Worm (Caenorhabditis elegans) whole organism, L1 larva: ENCODE results near the gene R05G6.5.

Experiments used
- C16A3.4 ChIP-seq: fragments of 150-350 bp; optimal IDR thresholded peaks from 2 replicates; lab custom pipeline; 2014; ENCODE audit warnings: missing biosample characterization, missing genetic modification characterization
- C34B4.2 ChIP-seq: sonication (generic microtip); optimal IDR thresholded peaks from 2 replicates; lab custom pipeline; 2017; ENCODE audit warnings: mild to moderate bottlenecking, missing genetic modification characterization, missing compliant biosample characterization
- aha-1 ChIP-seq: fragments of 150-350 bp; optimal IDR thresholded peaks from 2 replicates; lab custom pipeline; 2014; ENCODE audit warnings: missing biosample characterization, missing genetic modification characterization
- blmp-1 ChIP-seq: fragments of 150-350 bp; optimal IDR thresholded peaks from 2 replicates; lab custom pipeline; 2014; ENCODE audit warnings: missing biosample characterization, missing genetic modification characterization
- ceh-82 ChIP-seq, 3 experiments: fragments of 150-350 bp in 1 of 3; sonication (generic microtip) in 2 of 3; optimal IDR thresholded peaks; 2 replicates each; lab custom pipeline; 2014 to 2017; ENCODE audit warnings: missing biosample characterization in 3 of 3, missing genetic modification characterization in 3 of 3
- dpl-1 ChIP-seq, 3 experiments: fragments of 150-350 bp in 2 of 3; sonication (generic microtip) in 1 of 3; optimal IDR thresholded peaks; 2 replicates each; lab custom pipeline; 2014 to 2017; ENCODE audit warnings: missing biosample characterization in 3 of 3, missing genetic modification characterization in 3 of 3, missing genetic modification reagents in 3 of 3
- dsc-1 ChIP-seq: sonication (generic microtip); optimal IDR thresholded peaks from 2 replicates; lab custom pipeline; 2016; ENCODE audit warnings: mild to moderate bottlenecking, missing genetic modification characterization, missing compliant biosample characterization
- efl-1 ChIP-seq, 4 experiments: fragments of 150-350 bp; optimal IDR thresholded peaks in 3 of 4; peaks in 1 of 4; 1 replicate in 1 of 4; 2 replicates in 3 of 4; lab custom pipeline; 2014; ENCODE audit warnings: missing biosample characterization in 2 of 4, missing genetic modification characterization in 2 of 4, missing genetic modification reagents in 2 of 4
- efl-3 ChIP-seq: fragments of 200-800 bp; sonication (Bioruptor generic); optimal IDR thresholded peaks from 2 replicates; lab custom pipeline; 2018; ENCODE audit warnings: mild to moderate bottlenecking, missing genetic modification characterization, missing compliant biosample characterization
- egl-27 ChIP-seq, 2 experiments: fragments of 150-350 bp in 1 of 2; sonication (generic microtip); optimal IDR thresholded peaks; 3 replicates each; lab custom pipeline; 2017 to 2018; ENCODE audit warnings: missing biosample characterization in 2 of 2, missing genetic modification characterization in 2 of 2, missing genetic modification reagents in 2 of 2
- ets-5 ChIP-seq: fragments of 200-800 bp; sonication (Bioruptor generic); IDR thresholded peaks from 2 replicates; pipeline ENCODE4 v1.3.6; 2022; ENCODE audit warnings: missing genetic modification characterization, missing compliant biosample characterization
- fkh-4 ChIP-seq: sonication (generic microtip); optimal IDR thresholded peaks from 2 replicates; lab custom pipeline; 2016; ENCODE audit warnings: missing compliant biosample characterization, missing genetic modification characterization, borderline replicate concordance
- fos-1 ChIP-seq: fragments of 150-350 bp; optimal IDR thresholded peaks from 2 replicates; lab custom pipeline; 2014; ENCODE audit warnings: missing biosample characterization, missing genetic modification characterization
- grh-1 ChIP-seq: fragments of 200-800 bp; sonication (Bioruptor generic); IDR thresholded peaks from 2 replicates; pipeline ENCODE4 v1.3.6; 2022; ENCODE audit warnings: missing genetic modification reagents, missing genetic modification characterization, missing compliant biosample characterization
- hlh-4 ChIP-seq: sonication (generic microtip); optimal IDR thresholded peaks from 2 replicates; lab custom pipeline; 2016; ENCODE audit warnings: mild to moderate bottlenecking, missing genetic modification characterization, missing compliant biosample characterization
- isw-1 ChIP-seq: fragments of 200-800 bp; sonication (Bioruptor generic); IDR thresholded peaks from 2 replicates; pipeline ENCODE4 v1.3.6; 2022; ENCODE audit warnings: missing genetic modification characterization, missing compliant biosample characterization
- jun-1 ChIP-seq: fragments of 150-350 bp; optimal IDR thresholded peaks from 2 replicates; lab custom pipeline; 2014; ENCODE audit warnings: missing biosample characterization, missing genetic modification reagents, missing genetic modification characterization
- lin-14 ChIP-seq: fragments of 200-800 bp; sonication (Bioruptor generic); optimal IDR thresholded peaks from 2 replicates; lab custom pipeline; 2018; ENCODE audit warnings: mild to moderate bottlenecking, missing genetic modification characterization, moderate library complexity, missing compliant biosample characterization
- lin-15B ChIP-seq: fragments of 150-350 bp; sonication (generic microtip); optimal IDR thresholded peaks from 3 replicates; lab custom pipeline; 2014; ENCODE audit warnings: missing biosample characterization, missing genetic modification characterization
- lir-3 ChIP-seq: sonication (generic microtip); optimal IDR thresholded peaks from 2 replicates; lab custom pipeline; 2016; ENCODE audit warnings: mild to moderate bottlenecking, missing genetic modification characterization, moderate library complexity, missing compliant biosample characterization; ENCODE audit not compliant: poor library complexity
- lsy-2 ChIP-seq, 2 experiments: fragments of 150-350 bp; optimal IDR thresholded peaks; 2 replicates each; lab custom pipeline; 2014; ENCODE audit warnings: missing biosample characterization in 2 of 2, missing genetic modification characterization in 2 of 2
- mab-9 ChIP-seq: fragments of 200-800 bp; sonication (Bioruptor generic); IDR thresholded peaks from 2 replicates; pipeline ENCODE4 v1.3.6; 2022; ENCODE audit warnings: missing genetic modification reagents, missing genetic modification characterization, missing compliant biosample characterization
- mdl-1 ChIP-seq, 2 experiments: fragments of 150-350 bp; optimal IDR thresholded peaks; 2 replicates each; lab custom pipeline; 2014 to 2017; ENCODE audit warnings: missing biosample characterization in 2 of 2, missing genetic modification characterization in 2 of 2, inconsistent platforms in 1 of 2
- mef-2 ChIP-seq: fragments of 150-350 bp; optimal IDR thresholded peaks from 2 replicates; lab custom pipeline; 2014; ENCODE audit warnings: missing biosample characterization, missing genetic modification characterization
- nhr-11 ChIP-seq: fragments of 150-350 bp; optimal IDR thresholded peaks from 2 replicates; lab custom pipeline; 2014; ENCODE audit warnings: missing biosample characterization, missing genetic modification characterization
- nhr-19 ChIP-seq: fragments of 200-800 bp; sonication (Bioruptor generic); conservative IDR thresholded peaks from 2 replicates; pipeline ENCODE4 v1.3.6; 2022; ENCODE audit warnings: missing genetic modification characterization, missing compliant biosample characterization
- nhr-47 ChIP-seq: sonication (generic microtip); optimal IDR thresholded peaks from 2 replicates; lab custom pipeline; 2016; ENCODE audit warnings: mild to moderate bottlenecking, missing genetic modification characterization, moderate library complexity, missing compliant biosample characterization
- nhr-77 ChIP-seq: fragments of 150-350 bp; optimal IDR thresholded peaks from 2 replicates; lab custom pipeline; 2014; ENCODE audit warnings: missing biosample characterization, missing genetic modification characterization
- nhr-85 ChIP-seq: sonication (generic microtip); peaks from one replicate; lab custom pipeline; 2016; ENCODE audit warnings: missing genetic modification characterization, inconsistent platforms, missing compliant biosample characterization
- pag-3 ChIP-seq: sonication (generic microtip); optimal IDR thresholded peaks from 2 replicates; lab custom pipeline; 2017; ENCODE audit warnings: missing genetic modification characterization, mild to moderate bottlenecking, missing compliant biosample characterization, antibody characterized with exemption, borderline replicate concordance; ENCODE audit not compliant: insufficient read depth
- rnt-1 ChIP-seq: sonication (generic microtip); optimal IDR thresholded peaks from 2 replicates; lab custom pipeline; 2016; ENCODE audit warnings: mild to moderate bottlenecking, missing genetic modification characterization, moderate library complexity, missing compliant biosample characterization
- skn-1 ChIP-seq: fragments of 150-350 bp; optimal IDR thresholded peaks from 2 replicates; lab custom pipeline; 2014; ENCODE audit warnings: missing biosample characterization, missing genetic modification characterization
- snu-23 ChIP-seq: sonication (generic microtip); optimal IDR thresholded peaks from 2 replicates; lab custom pipeline; 2016; ENCODE audit warnings: missing genetic modification characterization, missing compliant biosample characterization
- sup-37 ChIP-seq: fragments of 200-800 bp; sonication (Bioruptor generic); optimal IDR thresholded peaks from 2 replicates; lab custom pipeline; 2018; ENCODE audit warnings: mild to moderate bottlenecking, missing genetic modification characterization, missing compliant biosample characterization
- xbp-1 ChIP-seq: sonication (generic microtip); optimal IDR thresholded peaks from 2 replicates; lab custom pipeline; 2016; ENCODE audit warnings: missing genetic modification characterization, missing compliant biosample characterization
- zag-1 ChIP-seq: fragments of 150-350 bp; optimal IDR thresholded peaks from 2 replicates; lab custom pipeline; 2014; ENCODE audit warnings: missing biosample characterization, missing genetic modification characterization
- zip-4 ChIP-seq: fragments of 200-800 bp; sonication (Bioruptor generic); optimal IDR thresholded peaks from 2 replicates; lab custom pipeline; 2018; ENCODE audit warnings: mild to moderate bottlenecking, missing genetic modification characterization, moderate library complexity, missing compliant biosample characterization

Gene R05G6.5

DNA sequence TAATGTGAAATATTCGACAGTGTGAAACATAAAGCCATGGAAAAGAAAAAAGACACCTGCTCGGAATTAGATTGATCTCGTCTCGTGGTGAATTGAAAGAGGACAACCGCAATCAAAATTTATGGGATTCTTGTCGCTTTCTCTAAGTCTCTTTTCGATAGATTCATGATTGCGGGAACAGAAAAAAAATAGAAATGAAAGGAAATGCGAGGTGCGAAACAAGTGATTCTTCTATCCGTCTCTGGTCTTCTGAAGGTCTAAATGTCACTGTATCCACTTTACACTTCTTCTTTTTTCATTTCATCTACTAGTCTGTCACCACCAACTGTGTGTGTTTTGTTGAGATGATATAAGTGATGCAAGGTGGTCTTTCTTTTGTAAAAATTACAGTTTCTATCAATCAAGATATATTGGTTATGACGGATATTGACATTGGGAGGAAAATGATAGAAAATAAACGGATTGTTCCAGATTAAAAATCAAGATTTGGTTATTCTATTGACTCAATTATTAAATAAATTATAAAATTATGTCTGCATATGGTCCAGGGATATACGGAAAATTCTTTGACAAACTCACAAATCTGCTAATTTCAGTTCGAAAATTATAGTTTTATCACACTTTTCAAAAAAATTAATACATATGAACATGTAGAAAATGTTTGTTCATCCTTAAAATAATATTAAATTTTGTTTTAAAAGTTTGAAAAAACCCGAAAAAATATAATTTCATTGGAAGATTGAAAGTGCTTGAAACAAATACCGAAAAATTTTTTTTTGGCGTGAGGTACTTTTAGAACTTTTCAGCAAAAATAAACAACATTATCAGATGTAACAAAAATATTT lies 22.3 kb downstream of the R05G6.5 start (continued):
- TF ChIP-seq egl-27 (tag; optimal IDR thresholded peaks at IDR 0.05; lab: Kevin White, UChicago) (no peak), zip-4 (GFP tag; lab: Kevin White, UChicago) (no peak), nhr-77 (tag; lab: Kevin White, UChicago) (no peak), xbp-1 (tag; lab: Kevin White, UChicago) (no peak), grh-1 (GFP tag; lab: Robert Waterston, UW) (no peak), blmp-1 (tag; lab: Kevin White, UChicago) (peak; percentile 87), mef-2 (tag; lab: Kevin White, UChicago) (no peak)

- TF ChIP-seq C34B4.2 (tag; lab: Kevin White, UChicago): no peak
- peak; percentile 44 for TF ChIP-seq hlh-4 (tag; lab: Kevin White, UChicago)
Observed at ce11 chrIV:7532360-7532759, 24.2 kb downstream of the R05G6.5 start, which contains the start of gene R05G6.1. Gene R05G6.1, plus strand, starts transcription at chrIV:7532660.

DNA sequence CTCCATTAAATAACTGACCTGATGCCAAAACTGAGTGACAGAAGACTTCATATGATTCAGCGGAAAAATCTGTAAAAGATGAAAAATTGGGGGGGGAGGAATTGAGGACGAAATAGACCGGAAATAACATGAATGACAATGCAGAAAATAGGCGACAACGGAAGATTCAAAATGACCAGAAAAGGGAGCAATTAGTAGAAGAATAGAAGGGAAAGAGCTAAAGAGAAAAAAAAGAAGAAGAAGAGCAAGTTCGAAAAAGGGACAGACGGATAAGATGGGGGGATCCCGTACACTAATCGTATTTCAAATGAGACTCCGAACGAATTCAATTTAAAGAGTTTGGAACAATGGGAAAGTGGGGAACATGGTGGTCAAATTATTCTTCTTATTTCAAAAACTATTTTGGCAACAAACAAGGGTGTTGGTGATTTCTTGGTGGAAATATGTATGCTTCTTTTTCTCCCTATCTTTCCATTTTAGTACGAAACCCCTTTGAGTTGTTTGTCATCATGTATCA lies 34.4 kb downstream of the R05G6.5 start, which contains the start of gene R05G6.10:
TSS of gene R05G6.10 (minus strand) at position 51 of the 517 bp plus-strand sequence.
- no peak for TF ChIP-seq fkh-4 (tag; lab: Kevin White, UChicago)
- no peak for TF ChIP-seq nhr-47 (tag; lab: Kevin White, UChicago)
- TF ChIP-seq lin-14 (GFP tag; lab: Kevin White, UChicago): peak; percentile 49
- no peak for TF ChIP-seq lir-3
- no peak for TF ChIP-seq aha-1 (tag; lab: Kevin White, UChicago)

DNA sequence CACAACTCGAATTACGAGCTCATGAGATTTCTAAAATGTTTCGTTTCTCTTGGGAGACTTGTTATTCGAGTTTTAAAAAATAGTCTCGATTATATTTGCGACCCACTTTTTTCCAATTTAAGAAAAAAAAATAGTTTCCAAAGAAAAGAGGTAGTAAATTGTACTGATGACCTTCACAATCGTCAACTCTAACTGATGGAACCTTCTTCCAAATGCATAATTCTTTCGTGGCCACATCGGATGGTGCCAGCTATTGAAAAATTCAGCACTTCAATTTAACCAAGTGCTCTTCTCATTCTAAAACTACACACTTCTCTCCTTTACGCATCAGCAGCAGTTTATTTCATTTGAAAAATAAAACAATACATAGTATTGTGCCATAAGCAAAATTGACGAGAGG lies 35.5 kb downstream of the R05G6.5 start:
- TF ChIP-seq mab-9 (GFP tag; lab: Robert Waterston, UW): 0 out of 2 replicates have a peak, but pooled peaks have one; percentile 3
- no peak for TF ChIP-seq nhr-77 (tag; lab: Kevin White, UChicago)
- TF ChIP-seq, all 84 proteins: peak for 1

ce11 chrIV:7547843-7548578 lies 39.8 kb downstream of the R05G6.5 start, which contains the start of the genes cdd-2 and oef-1:
Gene cdd-2, minus strand, starts transcription at chrIV:7547893.
Gene oef-1, plus strand, starts transcription at chrIV:7548417.
- no peak for TF ChIP-seq pag-3 (tag; lab: Kevin White, UChicago)
- no peak for TF ChIP-seq sup-37
- no peak for TF ChIP-seq isw-1 (GFP tag; lab: Robert Waterston, UW)
- no peak for TF ChIP-seq dsc-1 (tag; lab: Kevin White, UChicago)
- TF ChIP-seq ets-5 (GFP tag; lab: Robert Waterston, UW): no peak
- TF ChIP-seq jun-1 (tag; lab: Kevin White, UChicago): no peak
- no peak for TF ChIP-seq nhr-47 (tag; lab: Kevin White, UChicago)
- no peak for TF ChIP-seq ceh-82 (tag; optimal IDR thresholded peaks at IDR 0.05; lab: Kevin White, UChicago)
- TF ChIP-seq efl-3: no peak

DNA sequence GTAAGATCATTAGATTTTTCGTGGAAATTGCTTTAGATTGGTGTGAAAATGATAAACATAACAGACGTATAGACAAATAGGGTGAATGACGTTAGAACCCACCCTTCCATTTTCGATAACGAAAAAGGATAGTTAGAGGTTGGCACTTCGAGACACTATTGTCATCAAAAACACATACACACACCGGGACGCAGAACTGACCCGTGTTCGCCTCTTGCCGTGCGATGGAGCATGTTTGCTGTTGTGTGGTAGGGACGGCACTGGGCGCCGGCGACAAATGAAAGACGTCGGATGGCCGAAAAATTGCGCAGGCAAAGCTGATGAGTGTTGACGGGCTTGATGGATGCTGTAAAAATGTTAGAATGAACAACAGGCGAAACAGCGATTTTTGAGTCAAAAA lies 41.7 kb downstream of the R05G6.5 start:
- TF ChIP-seq rnt-1 (tag; lab: Kevin White, UChicago) (peak; percentile 34), efl-1 (optimal IDR thresholded peaks at IDR 0.05; lab: Kevin White, UChicago) (peak; percentile 13 to 46), efl-1 (GFP tag; optimal IDR thresholded peaks at IDR 0.05 in 1 of 2; lab: Kevin White, UChicago) (peak in 1 of 2 experiments; percentile 45), skn-1 (tag; lab: Kevin White, UChicago) (peak; percentile 89), lsy-2 (tag; optimal IDR thresholded peaks at IDR 0.05; lab: Kevin White, UChicago) (peak in 1 of 2 experiments; percentile 31), snu-23 (GFP tag; lab: Kevin White, UChicago) (peak; percentile 27), lin-15B (peak; percentile 20), nhr-11 (no peak), ceh-82 (tag; optimal IDR thresholded peaks at IDR 0.05; lab: Kevin White, UChicago) (peak in 1 of 3 experiments; percentile 36), dpl-1 (GFP tag; optimal IDR thresholded peaks at IDR 0.05; lab: Kevin White, UChicago) (peak in 2 of 3 experiments; percentile 25 to 32), mdl-1 (tag; optimal IDR thresholded peaks at IDR 0.05; lab: Kevin White, UChicago) (peak in 1 of 2 experiments; percentile 29), nhr-85 (tag; lab: Kevin White, UChicago) (no peak), fos-1 (tag; lab: Kevin White, UChicago) (no peak), zag-1 (no peak), nhr-19 (GFP tag; lab: Robert Waterston, UW) (no peak), C16A3.4 (tag; lab: Kevin White, UChicago) (peak; percentile 47), sup-37 (no peak)
